Fruit fly (Drosophila melanogaster) whole organism, embryonic: ENCODE results near the gene crq.

ENCODE experiments used
- Ada2b ChIP-seq: fragments of 200-800 bp; sonication (Bioruptor generic); IDR thresholded peaks from 2 replicates; pipeline ENCODE4 v1.3.6; 2022; ENCODE audit warnings: missing biosample characterization, missing genetic modification characterization
- Awh ChIP-seq: fragments of 200-800 bp; sonication (Bioruptor generic); IDR thresholded peaks from 2 replicates; pipeline ENCODE4, ENCODE4 v1.3.6; 2022; ENCODE audit warnings: missing biosample characterization, missing genetic modification characterization
- Bdp1 ChIP-seq: fragments of 200-800 bp; sonication (Bioruptor generic); optimal IDR thresholded peaks from 3 replicates; lab custom pipeline; 2016; ENCODE audit warnings: missing biosample characterization, missing genetic modification characterization
- CG1024 ChIP-seq: fragments of 200-800 bp; sonication (Bioruptor generic); IDR thresholded peaks from 2 replicates; pipeline ENCODE4 v1.3.6; 2022; ENCODE audit warnings: missing biosample characterization, missing genetic modification characterization
- CG12155 ChIP-seq: fragments of 200-800 bp; sonication (Bioruptor generic); optimal IDR thresholded peaks from 3 replicates; lab custom pipeline; 2016; ENCODE audit warnings: missing biosample characterization, missing genetic modification characterization
- CG1233 ChIP-seq: fragments of 200-800 bp; sonication (Bioruptor generic); optimal IDR thresholded peaks from 4 replicates; lab custom pipeline; 2018; ENCODE audit warnings: missing biosample characterization, mild to moderate bottlenecking, missing genetic modification characterization
- CG12942 ChIP-seq: fragments of 200-800 bp; sonication (Bioruptor generic); optimal IDR thresholded peaks from 3 replicates; lab custom pipeline; 2016; ENCODE audit warnings: missing biosample characterization, missing genetic modification characterization
- CG15696 ChIP-seq: fragments of 200-800 bp; sonication (Bioruptor generic); optimal IDR thresholded peaks from 2 replicates; lab custom pipeline; 2019; ENCODE audit warnings: missing biosample characterization, mild to moderate bottlenecking, missing genetic modification characterization, moderate library complexity
- CG17328 ChIP-seq: fragments of 200-800 bp; sonication (Bioruptor generic); IDR thresholded peaks from 2 replicates; pipeline ENCODE4 v1.3.6; 2022; ENCODE audit warnings: missing biosample characterization, missing genetic modification characterization
- CG2199 ChIP-seq: fragments of 200-800 bp; sonication (Bioruptor generic); IDR thresholded peaks from 3 replicates; pipeline ENCODE4 v1.3.6; 2022; ENCODE audit warnings: missing biosample characterization, missing genetic modification characterization
- CG31441 ChIP-seq: fragments of 200-800 bp; sonication (Bioruptor generic); IDR thresholded peaks from 2 replicates; pipeline ENCODE4 v1.3.6; 2022; ENCODE audit warnings: missing biosample characterization, missing genetic modification characterization
- CG32767 ChIP-seq: fragments of 200-800 bp; sonication (Bioruptor generic); IDR thresholded peaks from 2 replicates; pipeline ENCODE4 v1.3.6; 2022; ENCODE audit warnings: missing biosample characterization, missing genetic modification characterization
- CG4424 ChIP-seq: fragments of 200-800 bp; sonication (Bioruptor generic); optimal IDR thresholded peaks from 3 replicates; lab custom pipeline; 2016; ENCODE audit warnings: missing biosample characterization, missing genetic modification characterization
- CG4730 ChIP-seq: fragments of 200-800 bp; sonication (Bioruptor generic); IDR thresholded peaks from 2 replicates; pipeline ENCODE4 v1.3.6; 2022; ENCODE audit warnings: missing biosample characterization, missing genetic modification characterization
- CG4820 ChIP-seq: fragments of 200-800 bp; sonication (Bioruptor generic); optimal IDR thresholded peaks from 3 replicates; lab custom pipeline; 2016; ENCODE audit warnings: missing biosample characterization, missing genetic modification characterization
- CG4854 ChIP-seq: fragments of 200-800 bp; sonication (Bioruptor generic); optimal IDR thresholded peaks from 2 replicates; lab custom pipeline; 2016; ENCODE audit warnings: missing biosample characterization, missing genetic modification characterization, inconsistent platforms
- CG5180 ChIP-seq: fragments of 200-800 bp; sonication (Bioruptor generic); optimal IDR thresholded peaks from 3 replicates; lab custom pipeline; 2017; ENCODE audit warnings: missing biosample characterization, missing genetic modification characterization, mild to moderate bottlenecking, moderate library complexity, missing genetic modification reagents
- CG9609 ChIP-seq: fragments of 200-800 bp; sonication (Bioruptor generic); optimal IDR thresholded peaks from 3 replicates; lab custom pipeline; 2016; ENCODE audit warnings: missing biosample characterization, missing genetic modification characterization
- Doc3 ChIP-seq: fragments of 200-800 bp; sonication (Bioruptor generic); IDR thresholded peaks from 3 replicates; pipeline ENCODE4 v1.3.6; 2022; ENCODE audit warnings: missing biosample characterization, missing genetic modification characterization; ENCODE audit not compliant: partially characterized antibody
- Fer1 ChIP-seq: fragments of 200-800 bp; sonication (Bioruptor generic); optimal IDR thresholded peaks from 2 replicates; lab custom pipeline; 2017; ENCODE audit warnings: missing biosample characterization, mild to moderate bottlenecking, missing genetic modification characterization
- Hr78 ChIP-seq, 2 experiments: fragments of 200-800 bp in 1 of 2; fragments of >200 bp in 1 of 2; sonication (Bioruptor generic) in 1 of 2; optimal IDR thresholded peaks; 2 replicates each; lab custom pipeline; 2017 to 2019; ENCODE audit warnings: missing biosample characterization in 2 of 2, missing genetic modification characterization in 2 of 2, mild to moderate bottlenecking in 1 of 2, moderate library complexity in 1 of 2
- Jarid2 ChIP-seq: fragments of 200-800 bp; sonication (Bioruptor generic); optimal IDR thresholded peaks from 3 replicates; lab custom pipeline; 2017; ENCODE audit warnings: mild to moderate bottlenecking, missing biosample characterization, missing genetic modification reagents, missing genetic modification characterization
- Nf-YA ChIP-seq: fragments of 200-800 bp; sonication (Bioruptor generic); IDR thresholded peaks from 2 replicates; pipeline ENCODE4 v1.3.6; 2022; ENCODE audit warnings: missing biosample characterization, missing genetic modification characterization
- NfI ChIP-seq: fragments of 200-800 bp; sonication (Bioruptor generic); optimal IDR thresholded peaks from 3 replicates; lab custom pipeline; 2018; ENCODE audit warnings: missing biosample characterization, mild to moderate bottlenecking, missing genetic modification characterization, moderate library complexity
- Pdp1 ChIP-seq, 2 experiments: fragments of 200-800 bp; sonication (Bioruptor generic); optimal IDR thresholded peaks; 3 replicates each; lab custom pipeline; 2016; ENCODE audit warnings: missing biosample characterization in 2 of 2, missing genetic modification characterization in 2 of 2, mild to moderate bottlenecking in 1 of 2, moderate library complexity in 1 of 2
- az2 ChIP-seq: fragments of 200-800 bp; sonication (Bioruptor generic); optimal IDR thresholded peaks from 3 replicates; lab custom pipeline; 2016; ENCODE audit warnings: missing biosample characterization, missing genetic modification characterization
- dmrt99B ChIP-seq: fragments of 200-800 bp; sonication (Bioruptor generic); optimal IDR thresholded peaks from 2 replicates; lab custom pipeline; 2018; ENCODE audit warnings: missing biosample characterization, mild to moderate bottlenecking, missing genetic modification characterization, moderate library complexity
- dysf ChIP-seq: fragments of 200-800 bp; sonication (Bioruptor generic); IDR thresholded peaks from 3 replicates; pipeline ENCODE4 v1.3.6; 2022; ENCODE audit warnings: missing biosample characterization, missing genetic modification characterization
- fd102C ChIP-seq: fragments of 200-800 bp; sonication (Bioruptor generic); optimal IDR thresholded peaks from 2 replicates; lab custom pipeline; 2018; ENCODE audit warnings: missing biosample characterization, mild to moderate bottlenecking, missing genetic modification characterization, moderate library complexity
- fd64A ChIP-seq: fragments of 200-800 bp; sonication (Bioruptor generic); optimal IDR thresholded peaks from 3 replicates; lab custom pipeline; 2018; ENCODE audit warnings: missing biosample characterization, mild to moderate bottlenecking, missing genetic modification characterization
- grau ChIP-seq: fragments of 200-800 bp; optimal IDR thresholded peaks from 3 replicates; lab custom pipeline; 2019; ENCODE audit warnings: missing biosample characterization, mild to moderate bottlenecking, missing genetic modification characterization, moderate library complexity
- jumu ChIP-seq: fragments of 200-800 bp; sonication (Bioruptor generic); optimal IDR thresholded peaks from 3 replicates; lab custom pipeline; 2016; ENCODE audit warnings: missing biosample characterization, missing genetic modification characterization
- kay ChIP-seq: fragments of 200-800 bp; sonication (Bioruptor generic); optimal IDR thresholded peaks from 2 replicates; lab custom pipeline; 2016; ENCODE audit warnings: missing biosample characterization, missing genetic modification characterization
- knrl ChIP-seq: fragments of 200-800 bp; sonication (Bioruptor generic); IDR thresholded peaks from 3 replicates; pipeline ENCODE4 v1.3.6; 2022; ENCODE audit warnings: missing biosample characterization, missing genetic modification characterization; ENCODE audit not compliant: partially characterized antibody
- lab ChIP-seq: fragments of 200-800 bp; sonication (Bioruptor generic); optimal IDR thresholded peaks from 3 replicates; lab custom pipeline; 2017; ENCODE audit warnings: missing biosample characterization, missing genetic modification characterization, mild to moderate bottlenecking, moderate library complexity, missing genetic modification reagents
- lbe ChIP-seq: fragments of 200-800 bp; sonication (Bioruptor generic); optimal IDR thresholded peaks from 2 replicates; lab custom pipeline; 2016; ENCODE audit warnings: missing biosample characterization, mild to moderate bottlenecking, missing genetic modification characterization
- lov ChIP-seq, 2 experiments: fragments of 200-800 bp in 1 of 2; fragments of >200 bp in 1 of 2; sonication (Bioruptor generic) in 1 of 2; IDR thresholded peaks in 1 of 2; optimal IDR thresholded peaks in 1 of 2; 2 replicates in 1 of 2; 3 replicates in 1 of 2; pipeline versions ENCODE4 v1.3.6 to Lab custom; 2017 to 2022; ENCODE audit warnings: missing biosample characterization in 1 of 2, missing genetic modification characterization in 1 of 2
- phol ChIP-seq: fragments of 200-800 bp; sonication (Bioruptor generic); optimal IDR thresholded peaks from 3 replicates; lab custom pipeline; 2018; ENCODE audit warnings: missing biosample characterization, mild to moderate bottlenecking, missing genetic modification characterization, moderate library complexity
- sd ChIP-seq: fragments of 200-800 bp; sonication (Bioruptor generic); optimal IDR thresholded peaks from 3 replicates; lab custom pipeline; 2018; ENCODE audit warnings: missing biosample characterization, mild to moderate bottlenecking, missing genetic modification characterization, moderate library complexity
- sisA ChIP-seq: fragments of 200-800 bp; sonication (Bioruptor generic); IDR thresholded peaks from 2 replicates; pipeline ENCODE4 v1.3.6; 2022; ENCODE audit warnings: missing biosample characterization, missing genetic modification characterization
- ssp ChIP-seq: fragments of 200-800 bp; sonication (Bioruptor generic); IDR thresholded peaks from 2 replicates; pipeline ENCODE4 v1.3.6; 2022; ENCODE audit warnings: missing biosample characterization, missing genetic modification characterization
- tin ChIP-seq: fragments of 200-800 bp; sonication (Bioruptor generic); optimal IDR thresholded peaks from 3 replicates; lab custom pipeline; 2016; ENCODE audit warnings: missing biosample characterization, missing genetic modification characterization
- trem ChIP-seq: fragments of 200-800 bp; optimal IDR thresholded peaks from 3 replicates; lab custom pipeline; 2019; ENCODE audit warnings: missing biosample characterization, mild to moderate bottlenecking, missing genetic modification characterization, moderate library complexity
- tx ChIP-seq: fragments of 200-800 bp; sonication (Bioruptor generic); optimal IDR thresholded peaks from 2 replicates; lab custom pipeline; 2016; ENCODE audit warnings: missing biosample characterization, missing genetic modification characterization

The crq gene

dm6 chr2L:429680-430484, 22.9 kb downstream of the crq start (continued):
- no peak for TF ChIP-seq CG32767 (GFP tag; lab: Robert Waterston, UW)
- peak; percentile 27 for TF ChIP-seq CG15696
- no peak for TF ChIP-seq CG2199 (GFP tag; lab: Robert Waterston, UW)
- peak; percentile 9 for TF ChIP-seq trem
- TF ChIP-seq NfI (GFP tag; lab: Kevin White, UChicago) = peak; percentile 28
- 0 out of 3 replicates have a peak, but pooled peaks have one; percentile 32 for TF ChIP-seq knrl
- no peak for TF ChIP-seq Jarid2 (GFP tag; lab: Kevin White, UChicago)
- no peak for TF ChIP-seq CG5180 (GFP tag; lab: Kevin White, UChicago)
- TF ChIP-seq CG4820 (GFP tag; lab: Kevin White, UChicago) = peak; percentile 23
- TF ChIP-seq Ada2b = peak; percentile 35; the same call in 1 of the 2 replicates
- peak; percentile 44 for TF ChIP-seq CG12155
- peak; percentile 91 for TF ChIP-seq lbe (GFP tag; lab: Kevin White, UChicago)
- peak; percentile 44 for TF ChIP-seq grau (tag; lab: Kevin White, UChicago)
- peak; percentile 55; the same call in 1 of the 2 replicates for TF ChIP-seq CG31441 (GFP tag; lab: Robert Waterston, UW)
- peak; percentile 31 for TF ChIP-seq tx (GFP tag; lab: Kevin White, UChicago)
- peak; percentile 66 for TF ChIP-seq lab (GFP tag; lab: Kevin White, UChicago)
- TF ChIP-seq Hr78 (GFP tag; optimal IDR thresholded peaks at IDR 0.05; lab: Kevin White, UChicago) = peak in 1 of 2 experiments; percentile 89
- peak; percentile 53 for TF ChIP-seq az2 (GFP tag; lab: Kevin White, UChicago)
- no peak for TF ChIP-seq Fer1 (GFP tag; lab: Kevin White, UChicago)
- peak; percentile 35; the same call in 1 of the 2 replicates for TF ChIP-seq CG4730 (GFP tag; lab: Robert Waterston, UW)
- TF ChIP-seq CG4424 = peak; percentile 38
- TF ChIP-seq Nf-YA (GFP tag; lab: Robert Waterston, UW) = 0 out of 2 replicates have a peak, but pooled peaks have one; percentile 47
- TF ChIP-seq CG17328 (GFP tag; lab: Robert Waterston, UW) = peak; percentile 55
- peak; percentile 13 for TF ChIP-seq kay
- TF ChIP-seq fd102C (GFP tag; lab: Kevin White, UChicago) = no peak
- TF ChIP-seq CG4854 = peak; percentile 12
- no peak for TF ChIP-seq Doc3
- peak; percentile 25 for TF ChIP-seq CG1233 (GFP tag; lab: Kevin White, UChicago)
- TF ChIP-seq Pdp1 (GFP tag; optimal IDR thresholded peaks at IDR 0.05; lab: Kevin White, UChicago) = peak; percentile 61 to 64
- no peak for TF ChIP-seq CG12942
- TF ChIP-seq tin (GFP tag; lab: Kevin White, UChicago) = peak; percentile 44
- no peak for TF ChIP-seq lov (optimal IDR thresholded peaks at IDR 0.05; lab: Kevin White, UChicago)
- 0 out of 3 replicates have a peak, but pooled peaks have one; percentile 51 for TF ChIP-seq lov (GFP tag; IDR thresholded peaks at IDR 0.05; lab: Robert Waterston, UW)
- no peak for TF ChIP-seq fd64A
- peak; percentile 5 for TF ChIP-seq Bdp1 (GFP tag; lab: Kevin White, UChicago)
- peak; percentile 47 for TF ChIP-seq sisA (GFP tag; lab: Robert Waterston, UW)
- TF ChIP-seq ssp = peak; percentile 25; the same call in 1 of the 2 replicates
- TF ChIP-seq dysf (GFP tag; lab: Robert Waterston, UW) = peak; percentile 59; the same call in 2 of the 3 replicates
- peak; percentile 72 for TF ChIP-seq jumu
- TF ChIP-seq phol (tag; lab: Kevin White, UChicago) = peak; percentile 48
- TF ChIP-seq CG9609 (GFP tag; lab: Kevin White, UChicago) = peak; percentile 41
- peak; percentile 25 for TF ChIP-seq dmrt99B
- 0 out of 2 replicates have a peak, but pooled peaks have one; percentile 27 for TF ChIP-seq Awh (GFP tag; lab: Robert Waterston, UW)
- no peak for TF ChIP-seq CG1024 (GFP tag; lab: Robert Waterston, UW)
- peak; percentile 58 for TF ChIP-seq sd
